Worm (Caenorhabditis elegans): ENCODE data around the gene vwa-8.

DNA sequence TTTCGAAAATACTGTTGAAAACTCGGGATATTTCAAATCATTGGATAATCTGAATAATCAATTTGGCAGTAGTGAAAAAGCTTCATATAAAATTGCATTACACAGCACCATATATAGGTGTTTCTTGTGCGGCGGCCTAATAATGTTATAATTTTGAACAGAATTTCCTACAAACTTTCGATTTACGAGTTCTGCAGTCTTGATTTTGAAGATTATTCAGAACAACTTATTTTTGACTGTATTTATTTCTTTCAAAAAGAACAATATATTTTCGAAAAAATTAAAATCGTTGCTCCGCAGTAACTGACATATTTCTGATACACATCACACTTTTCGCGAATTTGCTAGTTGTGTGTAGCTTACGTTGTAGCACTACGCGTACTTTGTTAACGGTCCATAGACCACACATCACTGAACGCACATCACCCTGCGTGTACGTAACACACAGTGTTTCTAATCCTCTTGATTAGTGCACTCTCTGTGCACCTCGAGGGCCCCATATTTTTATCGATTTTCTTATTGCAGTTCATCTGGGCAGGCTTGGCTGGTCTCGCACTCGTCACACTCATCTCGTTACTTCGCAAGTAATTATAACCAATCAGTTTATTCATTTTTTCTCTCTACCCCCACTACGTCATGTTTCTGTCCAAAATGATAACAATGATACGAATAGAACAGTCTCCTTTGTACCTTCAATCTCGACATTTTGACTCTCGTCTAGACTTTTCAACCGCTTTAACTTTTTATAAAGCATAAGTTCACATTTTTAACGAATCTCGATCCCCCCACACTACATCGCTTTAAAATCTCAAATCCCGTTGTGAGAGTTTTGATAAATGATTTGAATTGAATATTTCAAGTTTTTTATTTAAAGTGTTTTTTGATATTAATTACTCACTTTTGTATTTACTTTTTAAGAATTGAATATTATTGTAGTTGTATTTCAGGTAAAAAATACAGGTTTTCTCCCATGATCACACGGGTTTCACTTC is at the start of gene vwa-8, which contains the start of gene F11C1.1:
- TF ChIP-seq ceh-31 (tag; optimal IDR thresholded peaks at IDR 0.05) (no peak), pros-1 (tag; optimal IDR thresholded peaks at IDR 0.05) (no peak), ceh-18 (tag; optimal IDR thresholded peaks at IDR 0.05) (no peak), nhr-232 (tag; optimal IDR thresholded peaks at IDR 0.05) (no peak), unc-55 (GFP tag; optimal IDR thresholded peaks at IDR 0.05) (peak; percentile 15), ama-1 (optimal IDR thresholded peaks at IDR 0.05) (no peak), mec-3 (tag; optimal IDR thresholded peaks at IDR 0.05; ENCODE audit: borderline replicate concordance) (no peak), nfya-1 (tag; optimal IDR thresholded peaks at IDR 0.05) (no peak), hlh-6 (tag; optimal IDR thresholded peaks at IDR 0.05) (no peak), unc-86 (tag; optimal IDR thresholded peaks at IDR 0.05) (no peak), fax-1 (tag; optimal IDR thresholded peaks at IDR 0.05) (no peak), lin-11 (tag; optimal IDR thresholded peaks at IDR 0.05) (no peak)

All from whole organism, late embryonic.